Worm (Caenorhabditis elegans): ENCODE data around the gene C25D7.9.

DNA sequence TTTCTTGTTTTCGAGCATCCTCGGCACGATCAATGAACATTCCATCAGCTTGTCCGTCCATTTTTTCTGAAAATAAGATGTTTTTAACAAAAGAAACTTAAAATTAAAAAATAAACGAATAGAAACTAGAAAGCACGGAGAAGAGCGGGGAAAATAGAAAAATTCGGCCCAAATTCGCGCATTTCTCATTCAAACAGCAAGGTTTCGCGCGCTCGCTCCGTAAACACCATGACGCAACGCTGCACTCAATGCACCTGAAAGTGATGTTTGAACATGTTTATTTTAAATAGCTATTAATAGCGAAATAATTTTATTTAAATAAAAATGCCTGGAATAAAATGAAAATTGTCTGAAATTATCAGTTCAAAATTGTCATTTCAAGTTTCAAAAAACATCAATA is 5.4 kb upstream of the C25D7.9 start, which contains the start of the genes mcm-3 and C25D7.15:
- no peak for TF ChIP-seq F13C5.2 (tag; optimal IDR thresholded peaks at IDR 0.05)
- no peak for TF ChIP-seq sea-1 (GFP tag; conservative IDR thresholded peaks at IDR 0.05)
